Fruit fly (Drosophila melanogaster): ENCODE results near the gene CG32262.

The CG32262 gene

dm6 chr3L:3786344-3787076 is 23.5 kb downstream of the CG32262 start (continued):
- TF ChIP-seq CG34376 (GFP tag; optimal IDR thresholded peaks at IDR 0.05) = no peak
- TF ChIP-seq CG30431 (GFP tag; optimal IDR thresholded peaks at IDR 0.05) = no peak
- TF ChIP-seq CG3995 (GFP tag; optimal IDR thresholded peaks at IDR 0.05) = no peak
- no peak for TF ChIP-seq CG12299 (tag; optimal IDR thresholded peaks at IDR 0.05)
- no peak for TF ChIP-seq maf-S (GFP tag; optimal IDR thresholded peaks at IDR 0.05)
- TF ChIP-seq CG10321 (GFP tag; IDR thresholded peaks at IDR 0.05) = no peak
- no peak for TF ChIP-seq CG2129 (GFP tag; IDR thresholded peaks at IDR 0.05; ENCODE audit: partially characterized antibody)
- TF ChIP-seq CG9609 (GFP tag; optimal IDR thresholded peaks at IDR 0.05) = no peak
- TF ChIP-seq BEAF-32 (GFP tag; optimal IDR thresholded peaks at IDR 0.05) = no peak
- TF ChIP-seq esg (GFP tag; conservative IDR thresholded peaks at IDR 0.05) = peak; percentile 65
- peak; percentile 5 for TF ChIP-seq lilli (GFP tag; optimal IDR thresholded peaks at IDR 0.05)
- peak; percentile 43 for TF ChIP-seq CG12659 (GFP tag; optimal IDR thresholded peaks at IDR 0.05)
- TF ChIP-seq h (optimal IDR thresholded peaks at IDR 0.05) = no peak
- TF ChIP-seq CkIIα-i1 (GFP tag; IDR thresholded peaks at IDR 0.05) = no peak
- no peak for TF ChIP-seq CG31224 (GFP tag; IDR thresholded peaks at IDR 0.05)
- no peak for TF ChIP-seq CHES-1-like (GFP tag; optimal IDR thresholded peaks at IDR 0.05)
- TF ChIP-seq Bgb (GFP tag; IDR thresholded peaks at IDR 0.05; ENCODE audit: partially characterized antibody) = no peak
- 0 out of 2 replicates have a peak, but pooled peaks have one; percentile 29 for TF ChIP-seq CG14667 (GFP tag; IDR thresholded peaks at IDR 0.05)
- no peak for TF ChIP-seq HmgZ (tag; optimal IDR thresholded peaks at IDR 0.05)
- no peak for TF ChIP-seq Dref (GFP tag; IDR thresholded peaks at IDR 0.05)
- TF ChIP-seq CG15011 (GFP tag; optimal IDR thresholded peaks at IDR 0.05) = no peak
- TF ChIP-seq nom (GFP tag; optimal IDR thresholded peaks at IDR 0.05) = no peak
- TF ChIP-seq Hmx (GFP tag; optimal IDR thresholded peaks at IDR 0.05) = no peak
- TF ChIP-seq HLH54F (GFP tag; optimal IDR thresholded peaks at IDR 0.05) = no peak
- no peak for TF ChIP-seq fru (optimal IDR thresholded peaks at IDR 0.05)
- no peak for TF ChIP-seq CG8944 (GFP tag; optimal IDR thresholded peaks at IDR 0.05)
- TF ChIP-seq Sry-δ (GFP tag; optimal IDR thresholded peaks at IDR 0.05) = no peak
- no peak for TF ChIP-seq Atf-2 (GFP tag; optimal IDR thresholded peaks at IDR 0.05)
- TF ChIP-seq CG13287 (GFP tag; IDR thresholded peaks at IDR 0.05; ENCODE audit: partially characterized antibody) = no peak
- TF ChIP-seq CG3847 (GFP tag; IDR thresholded peaks at IDR 0.05) = 0 out of 2 replicates have a peak, but pooled peaks have one; percentile 31
- no peak for TF ChIP-seq emc (GFP tag; optimal IDR thresholded peaks at IDR 0.05)
- TF ChIP-seq ato (GFP tag; IDR thresholded peaks at IDR 0.05; ENCODE audit: partially characterized antibody) = no peak
- 0 out of 3 replicates have a peak, but pooled peaks have one; percentile 36 for TF ChIP-seq so (GFP tag; IDR thresholded peaks at IDR 0.05)
- TF ChIP-seq stwl (tag; optimal IDR thresholded peaks at IDR 0.05) = no peak
- TF ChIP-seq ems (GFP tag; optimal IDR thresholded peaks at IDR 0.05) = no peak
- peak; percentile 13 for TF ChIP-seq lab (GFP tag; optimal IDR thresholded peaks at IDR 0.05)
- no peak for TF ChIP-seq CG1024 (GFP tag; IDR thresholded peaks at IDR 0.05)
- TF ChIP-seq CG32532 (GFP tag; IDR thresholded peaks at IDR 0.05) = no peak; the same call in 1 of the 2 replicates
- TF ChIP-seq abd-A (tag; optimal IDR thresholded peaks at IDR 0.05) = no peak
- peak; percentile 71 for TF ChIP-seq CG8388 (GFP tag; optimal IDR thresholded peaks at IDR 0.05)
- TF ChIP-seq Atf3 (GFP tag; optimal IDR thresholded peaks at IDR 0.05) = no peak
- peak; percentile 54 for TF ChIP-seq ttk (GFP tag; IDR thresholded peaks at IDR 0.05)
- TF ChIP-seq CG7928 (GFP tag; optimal IDR thresholded peaks at IDR 0.05) = no peak
- TF ChIP-seq corto (GFP tag; optimal IDR thresholded peaks at IDR 0.05) = no peak
- TF ChIP-seq CG13123 (GFP tag; optimal IDR thresholded peaks at IDR 0.05) = no peak
- TF ChIP-seq CG14050 (GFP tag; IDR thresholded peaks at IDR 0.05) = no peak
- TF ChIP-seq Spps (tag; optimal IDR thresholded peaks at IDR 0.05) = no peak
- TF ChIP-seq PHDP (tag; optimal IDR thresholded peaks at IDR 0.05) = peak; percentile 56
- TF ChIP-seq ranshi (GFP tag; IDR thresholded peaks at IDR 0.05) = peak; percentile 46; the same call in 1 of the 2 replicates
- no peak for TF ChIP-seq CG10654 (GFP tag; optimal IDR thresholded peaks at IDR 0.05)
- no peak for TF ChIP-seq br (optimal IDR thresholded peaks at IDR 0.05)
